Fruit fly (Drosophila melanogaster) whole organism, pupa: ENCODE results near the gene PolA2.

Experiments used
- CG10348 ChIP-seq: fragments of 200-800 bp; sonication (Bioruptor generic); IDR thresholded peaks from 2 replicates; pipeline ENCODE4 v1.3.6; 2022; ENCODE audit warnings: missing biosample characterization, missing genetic modification characterization
- CG12605 ChIP-seq: fragments of 200-800 bp; sonication (Bioruptor generic); IDR thresholded peaks from 2 replicates; pipeline ENCODE4 v1.3.6; 2022; ENCODE audit warnings: missing biosample characterization, missing genetic modification characterization
- CG13204 ChIP-seq: fragments of 200-800 bp; sonication (Bioruptor generic); optimal IDR thresholded peaks from 2 replicates; lab custom pipeline; 2018; ENCODE audit warnings: missing biosample characterization, mild to moderate bottlenecking, missing genetic modification characterization, moderate library complexity
- CG14655 ChIP-seq: fragments of 200-800 bp; sonication (Bioruptor generic); optimal IDR thresholded peaks from 3 replicates; lab custom pipeline; 2017; ENCODE audit warnings: mild to moderate bottlenecking, missing biosample characterization, missing genetic modification reagents, missing genetic modification characterization
- CG15710 ChIP-seq: fragments of 200-800 bp; sonication (Bioruptor generic); optimal IDR thresholded peaks from 2 replicates; lab custom pipeline; 2018; ENCODE audit warnings: missing biosample characterization, mild to moderate bottlenecking, missing genetic modification characterization, moderate library complexity
- CG17806 ChIP-seq: fragments of 200-800 bp; sonication (Bioruptor generic); optimal IDR thresholded peaks from 2 replicates; lab custom pipeline; 2018; ENCODE audit warnings: missing biosample characterization, mild to moderate bottlenecking, missing genetic modification characterization, moderate library complexity
- CG32121 ChIP-seq: fragments of 200-800 bp; sonication (Bioruptor generic); IDR thresholded peaks from 2 replicates; pipeline ENCODE4 v1.3.6; 2022; ENCODE audit warnings: missing biosample characterization, missing genetic modification characterization
- CG34367 ChIP-seq: fragments of 200-800 bp; sonication (Bioruptor generic); optimal IDR thresholded peaks from 2 replicates; lab custom pipeline; 2018; ENCODE audit warnings: missing biosample characterization, mild to moderate bottlenecking, missing genetic modification characterization
- CG4496 ChIP-seq: fragments of 200-800 bp; sonication (Bioruptor generic); IDR thresholded peaks from 3 replicates; pipeline ENCODE4 v1.3.6; 2022; ENCODE audit warnings: missing biosample characterization, missing genetic modification characterization
- CG8159 ChIP-seq: fragments of 200-800 bp; sonication (Bioruptor generic); optimal IDR thresholded peaks from 3 replicates; lab custom pipeline; 2018; ENCODE audit warnings: missing biosample characterization, mild to moderate bottlenecking, missing genetic modification characterization, moderate library complexity
- CG8301 ChIP-seq: fragments of 200-800 bp; sonication (Bioruptor generic); optimal IDR thresholded peaks from 2 replicates; lab custom pipeline; 2018; ENCODE audit warnings: missing biosample characterization, mild to moderate bottlenecking, missing genetic modification characterization
- CG9948 ChIP-seq: fragments of 200-800 bp; sonication (Bioruptor generic); optimal IDR thresholded peaks from 2 replicates; lab custom pipeline; 2018; ENCODE audit warnings: missing biosample characterization, mild to moderate bottlenecking, missing genetic modification characterization, moderate library complexity
- D1 ChIP-seq: fragments of 200-800 bp; sonication (Bioruptor generic); optimal IDR thresholded peaks from 2 replicates; lab custom pipeline; 2018; ENCODE audit warnings: missing biosample characterization, mild to moderate bottlenecking, missing genetic modification characterization, moderate library complexity
- EcR ChIP-seq: fragments of 200-800 bp; sonication (Bioruptor generic); optimal IDR thresholded peaks from 3 replicates; lab custom pipeline; 2019; ENCODE audit warnings: missing biosample characterization, missing genetic modification characterization, mild to moderate bottlenecking, moderate library complexity, missing genetic modification reagents
- Ets98B ChIP-seq: fragments of 200-800 bp; sonication (Bioruptor generic); IDR thresholded peaks from 2 replicates; pipeline ENCODE4 v1.3.6; 2022; ENCODE audit warnings: missing biosample characterization, missing genetic modification characterization
- Pif1A ChIP-seq: fragments of 200-800 bp; sonication (Bioruptor generic); optimal IDR thresholded peaks from 3 replicates; lab custom pipeline; 2016; ENCODE audit warnings: missing biosample characterization, missing genetic modification characterization
- Pif1B ChIP-seq: fragments of 200-800 bp; sonication (Bioruptor generic); optimal IDR thresholded peaks from 3 replicates; lab custom pipeline; 2016; ENCODE audit warnings: missing biosample characterization, missing genetic modification characterization
- Snoo ChIP-seq: fragments of 200-800 bp; sonication (Bioruptor generic); optimal IDR thresholded peaks from 3 replicates; lab custom pipeline; 2017; ENCODE audit warnings: missing biosample characterization, mild to moderate bottlenecking, missing genetic modification characterization, inconsistent platforms
- fd96Ca ChIP-seq: fragments of 200-800 bp; sonication (Bioruptor generic); IDR thresholded peaks from 3 replicates; pipeline ENCODE4 v1.3.6; 2022; ENCODE audit warnings: missing biosample characterization, missing genetic modification characterization
- gl ChIP-seq: fragments of 200-800 bp; sonication (Bioruptor generic); optimal IDR thresholded peaks from 2 replicates; lab custom pipeline; 2018; ENCODE audit warnings: missing biosample characterization, mild to moderate bottlenecking, missing genetic modification characterization
- rn ChIP-seq: fragments of 200-800 bp; sonication (Bioruptor generic); IDR thresholded peaks from 2 replicates; pipeline ENCODE4 v1.3.6; 2022; ENCODE audit warnings: missing biosample characterization, missing genetic modification characterization

PolA2 gene

DNA sequence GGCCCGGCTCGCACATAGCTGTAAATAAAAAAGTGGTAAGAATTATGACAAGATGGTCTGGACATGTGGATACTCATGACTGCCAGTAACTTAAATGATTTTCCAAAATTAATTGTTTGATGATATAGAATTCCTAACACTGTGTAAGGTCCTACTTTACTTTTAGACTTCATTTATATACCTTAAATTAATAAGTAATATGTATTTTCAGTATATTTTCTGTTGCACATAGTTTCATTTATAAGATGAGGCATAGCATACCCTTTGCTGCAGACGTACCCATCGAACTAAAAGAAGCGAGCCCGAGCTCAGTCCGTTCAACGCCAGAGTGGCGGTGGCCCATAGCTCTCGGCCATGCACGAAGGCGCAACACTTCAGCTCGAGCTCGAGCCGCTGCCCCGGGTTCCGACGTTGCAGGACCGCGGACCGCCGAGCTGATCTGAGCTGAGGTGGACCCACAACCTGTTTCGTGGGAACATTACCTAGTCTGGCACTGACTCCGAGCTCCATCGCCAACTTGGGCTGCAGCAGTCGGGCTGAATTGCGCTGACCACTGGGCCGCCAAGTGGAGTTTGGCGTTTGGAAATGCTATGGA is 21.4 kb upstream of the PolA2 start:
- TF ChIP-seq rn (GFP tag; lab: Robert Waterston, UW): no peak
- TF ChIP-seq CG12605: no peak
- no peak for TF ChIP-seq fd96Ca (GFP tag; lab: Robert Waterston, UW)
- TF ChIP-seq CG13204 (GFP tag; lab: Kevin White, UChicago): peak; percentile 90
- TF ChIP-seq D1 (tag; lab: Kevin White, UChicago): peak; percentile 62
- peak; percentile 46 for TF ChIP-seq EcR (GFP tag; lab: Kevin White, UChicago)
- 0 out of 3 replicates have a peak, but pooled peaks have one; percentile 55 for TF ChIP-seq CG4496 (GFP tag; lab: Robert Waterston, UW)
- TF ChIP-seq Ets98B: no peak
- no peak for TF ChIP-seq gl (tag; lab: Kevin White, UChicago)
- TF ChIP-seq CG8301 (tag; lab: Kevin White, UChicago): peak; percentile 71
- TF ChIP-seq CG8159 (tag; lab: Kevin White, UChicago): peak; percentile 79
- TF ChIP-seq CG32121 (GFP tag; lab: Robert Waterston, UW): peak; percentile 61
- peak; percentile 71 for TF ChIP-seq CG15710 (tag; lab: Kevin White, UChicago)
- peak; percentile 63 for TF ChIP-seq CG34367 (tag; lab: Kevin White, UChicago)
- peak; percentile 47 for TF ChIP-seq Pif1B
- TF ChIP-seq CG17806 (tag; lab: Kevin White, UChicago): peak; percentile 77
- TF ChIP-seq CG9948 (tag; lab: Kevin White, UChicago): peak; percentile 70
- peak; percentile 68 for TF ChIP-seq Snoo (tag; lab: Kevin White, UChicago)
- peak; percentile 62 for TF ChIP-seq Pif1A (GFP tag; lab: Kevin White, UChicago)
- TF ChIP-seq CG10348 (GFP tag; lab: Robert Waterston, UW): no peak
- TF ChIP-seq CG14655 (GFP tag; lab: Kevin White, UChicago): peak; percentile 80

DNA sequence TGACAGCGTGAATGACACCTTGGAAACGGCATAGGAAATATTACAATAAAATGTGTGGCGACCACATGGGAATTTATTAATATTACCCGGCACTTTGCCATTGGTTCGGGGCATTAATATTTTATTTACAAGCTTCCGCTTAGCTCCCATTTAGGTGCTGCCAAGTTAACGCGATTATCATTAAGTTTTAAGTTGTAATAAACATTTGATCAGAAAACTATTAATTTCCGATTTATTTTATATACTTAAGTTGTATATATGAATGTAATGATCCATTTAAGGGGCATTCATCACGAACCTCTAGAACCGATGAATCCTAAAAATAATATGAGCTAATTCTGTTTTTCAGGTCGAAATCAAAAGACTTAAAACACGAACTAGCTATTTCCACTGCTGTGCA is 20.7 kb upstream of the PolA2 start:
- TF ChIP-seq CG12605 (no peak), CG8301 (tag; lab: Kevin White, UChicago) (no peak), fd96Ca (GFP tag; lab: Robert Waterston, UW) (no peak), CG4496 (GFP tag; lab: Robert Waterston, UW) (no peak), Pif1B (no peak), CG17806 (tag; lab: Kevin White, UChicago) (no peak), CG15710 (tag; lab: Kevin White, UChicago) (no peak), CG8159 (tag; lab: Kevin White, UChicago) (peak; percentile 8)

DNA sequence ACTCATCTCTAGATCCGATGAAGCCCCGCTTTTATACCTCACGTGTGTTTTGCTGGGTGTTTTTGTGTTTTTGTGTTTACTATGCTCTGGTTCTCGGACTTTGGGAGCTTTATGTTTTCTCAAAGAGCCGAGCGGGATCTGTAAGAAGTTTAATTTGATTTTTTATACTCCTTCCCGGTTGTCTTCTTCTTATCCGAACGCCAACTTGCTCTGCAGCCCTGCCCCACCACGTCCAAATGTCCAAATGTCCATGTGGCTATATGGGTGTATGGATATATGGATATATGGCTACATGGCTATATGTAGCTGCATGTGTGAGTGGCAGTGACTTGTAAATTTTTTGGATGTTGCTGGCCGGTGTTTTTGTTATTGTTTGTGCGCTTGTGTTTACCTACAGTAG is 20.1 kb upstream of the PolA2 start:
- TF ChIP-seq EcR (GFP tag; lab: Kevin White, UChicago) (peak; percentile 50), CG13204 (GFP tag; lab: Kevin White, UChicago) (peak; percentile 36), Ets98B (no peak)

DNA sequence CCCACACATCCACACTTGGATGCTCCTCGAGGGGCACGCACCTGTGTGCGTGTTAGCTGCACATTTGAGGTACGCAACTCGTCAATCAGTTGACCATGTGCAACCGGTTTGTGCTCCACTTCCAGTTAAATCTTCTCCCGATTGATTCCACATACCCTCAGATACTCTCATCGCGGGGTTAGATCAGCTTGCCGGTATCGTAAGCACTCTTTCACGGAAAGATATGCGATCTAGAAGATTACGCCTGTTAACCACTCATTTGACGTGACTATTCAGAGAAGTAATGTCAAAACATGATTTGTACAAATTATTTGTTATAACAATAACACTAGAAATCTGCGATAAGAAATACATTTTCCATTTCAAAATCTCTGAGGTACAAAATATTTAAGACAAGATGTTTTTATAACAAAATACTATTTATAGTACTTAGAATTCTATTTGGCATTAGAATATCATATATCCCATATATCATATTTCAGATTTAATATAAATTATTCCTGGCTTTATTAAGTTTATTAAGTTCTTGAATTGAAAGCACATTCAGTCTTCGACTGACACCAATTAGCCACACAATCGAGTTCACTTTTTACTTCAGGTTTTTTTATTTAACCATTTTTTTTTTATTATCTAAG is 18.0 kb upstream of the PolA2 start:
- TF ChIP-seq CG8301 (tag; lab: Kevin White, UChicago): peak; percentile 7
- no peak for TF ChIP-seq CG32121 (GFP tag; lab: Robert Waterston, UW)
- no peak for TF ChIP-seq EcR (GFP tag; lab: Kevin White, UChicago)
- TF ChIP-seq CG9948 (tag; lab: Kevin White, UChicago): no peak
- TF ChIP-seq CG34367 (tag; lab: Kevin White, UChicago): no peak
- peak; percentile 41 for TF ChIP-seq CG14655 (GFP tag; lab: Kevin White, UChicago)
- no peak for TF ChIP-seq Pif1A (GFP tag; lab: Kevin White, UChicago)

DNA sequence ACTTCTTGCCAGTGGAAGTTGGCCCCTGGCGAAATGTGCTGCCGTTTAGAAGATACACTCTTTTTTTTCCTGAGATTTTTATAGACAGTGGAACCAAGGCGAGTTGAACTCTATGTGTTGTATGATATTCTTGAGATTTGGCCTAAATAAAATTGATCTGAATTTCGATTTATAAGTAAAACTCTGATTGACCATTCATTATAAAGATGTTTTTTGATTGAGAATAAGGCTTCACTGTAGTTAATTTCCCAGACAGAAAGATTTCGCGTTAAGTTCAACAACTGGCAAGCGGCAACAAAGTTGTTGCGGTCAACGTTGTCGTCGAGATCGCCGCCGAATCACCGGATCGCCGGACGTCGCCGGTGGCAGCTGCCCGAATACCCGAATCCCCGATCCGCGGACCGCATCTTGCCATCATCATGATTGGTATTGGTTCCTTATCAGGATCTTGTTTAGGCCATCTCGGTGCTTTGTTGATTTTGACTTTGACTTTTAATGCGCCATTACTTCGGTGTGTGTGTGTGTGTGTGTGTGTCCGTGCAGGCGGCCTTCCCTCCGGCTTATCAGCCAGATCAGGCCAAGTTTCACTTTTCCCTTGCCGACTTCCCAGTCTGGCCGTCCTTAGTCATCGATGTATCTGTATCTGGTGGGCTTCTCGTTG is 16.8 kb upstream of the PolA2 start:
- TF ChIP-seq CG8159 (tag; lab: Kevin White, UChicago) (peak; percentile 71), CG10348 (GFP tag; lab: Robert Waterston, UW) (no peak), CG9948 (tag; lab: Kevin White, UChicago) (peak; percentile 37), fd96Ca (GFP tag; lab: Robert Waterston, UW) (no peak), gl (tag; lab: Kevin White, UChicago) (peak; percentile 28), CG34367 (tag; lab: Kevin White, UChicago) (peak; percentile 48), EcR (GFP tag; lab: Kevin White, UChicago) (peak; percentile 52), Pif1B (no peak), CG17806 (tag; lab: Kevin White, UChicago) (peak; percentile 59), Snoo (tag; lab: Kevin White, UChicago) (peak; percentile 20), Pif1A (GFP tag; lab: Kevin White, UChicago) (peak; percentile 39), CG15710 (tag; lab: Kevin White, UChicago) (peak; percentile 72), D1 (tag; lab: Kevin White, UChicago) (no peak)

DNA sequence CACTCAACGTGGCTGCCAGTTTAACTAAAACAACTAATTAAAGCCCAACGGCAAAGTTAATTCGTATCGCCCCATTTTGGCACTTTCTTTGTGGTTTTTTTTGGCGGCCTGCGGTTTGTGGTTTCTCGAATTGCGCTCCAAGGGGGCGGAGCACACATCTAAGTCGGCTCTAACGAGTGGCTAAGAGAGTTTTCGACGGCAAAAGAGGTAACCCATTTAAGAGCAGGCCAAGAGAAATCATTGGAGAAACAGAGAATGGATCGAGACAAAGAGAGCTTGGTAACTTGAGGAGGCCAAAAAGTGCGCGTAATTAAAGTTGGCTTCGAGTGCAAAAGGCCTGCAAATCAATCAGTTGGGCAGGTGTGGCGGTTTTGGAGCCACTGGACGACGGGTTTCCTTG is 16.0 kb upstream of the PolA2 start:
- TF ChIP-seq Ets98B (no peak; the same call in 1 of the 2 replicates), CG10348 (GFP tag; lab: Robert Waterston, UW) (no peak), Pif1A (GFP tag; lab: Kevin White, UChicago) (no peak), D1 (tag; lab: Kevin White, UChicago) (no peak), CG4496 (GFP tag; lab: Robert Waterston, UW) (no peak), CG15710 (tag; lab: Kevin White, UChicago) (no peak), CG17806 (tag; lab: Kevin White, UChicago) (no peak), CG8301 (tag; lab: Kevin White, UChicago) (no peak), CG12605 (no peak), CG32121 (GFP tag; lab: Robert Waterston, UW) (no peak), CG13204 (GFP tag; lab: Kevin White, UChicago) (no peak), CG14655 (GFP tag; lab: Kevin White, UChicago) (no peak), fd96Ca (GFP tag; lab: Robert Waterston, UW) (no peak), rn (GFP tag; lab: Robert Waterston, UW) (no peak), Pif1B (no peak), Snoo (tag; lab: Kevin White, UChicago) (no peak)
